2 fruit fly cellular contexts compared by ENCODE assay signal in the genomic region with DNA sequence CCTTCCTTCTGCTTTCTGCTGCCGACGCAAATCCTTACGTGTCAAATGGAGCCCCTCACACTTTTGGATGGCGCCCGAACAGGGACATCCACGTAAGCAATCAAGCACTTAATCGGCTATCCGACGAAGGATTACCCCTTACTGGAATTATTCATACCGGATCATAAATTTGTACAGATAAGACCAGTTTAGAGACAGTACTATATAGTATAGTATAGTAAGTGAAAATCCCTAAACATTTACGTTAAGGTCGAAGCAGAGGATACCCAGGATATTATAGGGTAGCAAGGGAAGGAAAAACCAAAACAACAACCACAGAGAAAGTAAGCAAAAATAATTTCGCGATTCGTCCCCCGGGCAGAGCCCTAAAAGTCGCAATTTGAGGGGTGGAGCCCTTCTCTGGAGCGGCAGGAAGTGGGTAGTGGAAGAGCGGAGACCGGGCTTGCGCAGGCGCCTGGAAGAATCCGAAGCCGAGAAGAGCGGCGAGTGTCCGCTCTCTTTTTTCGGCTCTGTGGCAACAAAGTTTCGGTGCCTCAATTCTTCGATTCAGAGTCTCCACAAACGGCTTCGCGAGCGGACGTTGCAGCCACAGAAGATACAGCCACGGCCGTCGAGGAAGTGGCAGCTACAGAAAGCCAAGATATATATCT.
TF ChIP-seq lines count a peak whose summit lies in the region.

No protein-coding gene starts in this region.

TF ChIP-seq in whole organism, embryonic, 481 proteins besides CTCF, POLR2A, EP300 and RAD21 (continued from another document and continues in another):
- TF ChIP-seq CG15011 (GFP tag; optimal IDR thresholded peaks at IDR 0.05; lab: Kevin White, UChicago) (peak; percentile 66), tin (GFP tag; optimal IDR thresholded peaks at IDR 0.05; lab: Kevin White, UChicago) (peak; percentile 43), Dref (GFP tag; IDR thresholded peaks at IDR 0.05; lab: Robert Waterston, UW) (no peak), dpn (GFP tag; optimal IDR thresholded peaks at IDR 0.05; lab: Kevin White, UChicago) (peak; percentile 60 to 69), Bdp1 (GFP tag; optimal IDR thresholded peaks at IDR 0.05; lab: Kevin White, UChicago) (peak; percentile 41), Abd-B (GFP tag; optimal IDR thresholded peaks at IDR 0.05; lab: Kevin White, UChicago) (peak; percentile 25), CG1024 (GFP tag; IDR thresholded peaks at IDR 0.05; lab: Robert Waterston, UW) (no peak), sc (optimal IDR thresholded peaks at IDR 0.05; lab: Kevin White, UChicago) (no peak), sc (GFP tag; optimal IDR thresholded peaks at IDR 0.05; lab: Kevin White, UChicago) (no peak), CrebB (tag; optimal IDR thresholded peaks at IDR 0.05; lab: Kevin White, UChicago) (peak; percentile 57), CG31441 (GFP tag; IDR thresholded peaks at IDR 0.05; lab: Robert Waterston, UW) (peak; percentile 42; the same call in 1 of the 2 replicates), Mes4 (GFP tag; optimal IDR thresholded peaks at IDR 0.05; lab: Kevin White, UChicago) (no peak), croc (GFP tag; conservative IDR thresholded peaks at IDR 0.05; lab: Robert Waterston, UW) (no peak), ci (GFP tag; IDR thresholded peaks at IDR 0.05; lab: Robert Waterston, UW) (0 out of 3 replicates have a peak, but pooled peaks have one; percentile 23), Hmx (GFP tag; optimal IDR thresholded peaks at IDR 0.05; lab: Kevin White, UChicago) (peak; percentile 28), CG4707 (GFP tag; optimal IDR thresholded peaks at IDR 0.05; lab: Kevin White, UChicago) (no peak), klu (GFP tag; IDR thresholded peaks at IDR 0.05; lab: Robert Waterston, UW) (peak; percentile 28; the same call in 1 of the 2 replicates), CG6654 (GFP tag; optimal IDR thresholded peaks at IDR 0.05; lab: Kevin White, UChicago) (no peak), pfk (GFP tag; optimal IDR thresholded peaks at IDR 0.05; lab: Kevin White, UChicago) (no peak), pb (GFP tag; optimal IDR thresholded peaks at IDR 0.05; lab: Kevin White, UChicago) (peak; percentile 42), CG9876 (GFP tag; optimal IDR thresholded peaks at IDR 0.05; lab: Kevin White, UChicago) (peak; percentile 17), CG13287 (GFP tag; IDR thresholded peaks at IDR 0.05; lab: Robert Waterston, UW; ENCODE audit: partially characterized antibody) (no peak), tll (GFP tag; optimal IDR thresholded peaks at IDR 0.05; lab: Kevin White, UChicago) (no peak), slou (GFP tag; optimal IDR thresholded peaks at IDR 0.05; lab: Kevin White, UChicago) (no peak), CG14860 (GFP tag; IDR thresholded peaks at IDR 0.05; lab: Robert Waterston, UW; ENCODE audit: partially characterized antibody) (no peak), cg (GFP tag; optimal IDR thresholded peaks at IDR 0.05; lab: Kevin White, UChicago) (no peak), Nf-YC (tag; optimal IDR thresholded peaks at IDR 0.05; lab: Kevin White, UChicago) (no peak), kni (GFP tag; optimal IDR thresholded peaks at IDR 0.05; lab: Kevin White, UChicago) (no peak), usp (GFP tag; optimal IDR thresholded peaks at IDR 0.05; lab: Kevin White, UChicago) (no peak), sr (GFP tag; IDR thresholded peaks at IDR 0.05; lab: Robert Waterston, UW) (no peak), lilli (GFP tag; optimal IDR thresholded peaks at IDR 0.05; lab: Kevin White, UChicago) (peak; percentile 87), CG7987 (GFP tag; optimal IDR thresholded peaks at IDR 0.05; lab: Kevin White, UChicago) (peak; percentile 26), cwo (GFP tag; optimal IDR thresholded peaks at IDR 0.05; lab: Kevin White, UChicago) (peak; percentile 76), CG1529 (GFP tag; optimal IDR thresholded peaks at IDR 0.05; lab: Kevin White, UChicago) (no peak), CG8089 (GFP tag; optimal IDR thresholded peaks at IDR 0.05; lab: Kevin White, UChicago) (no peak), Drgx (GFP tag; IDR thresholded peaks at IDR 0.05; lab: Robert Waterston, UW) (peak; percentile 72), ara (GFP tag; IDR thresholded peaks at IDR 0.05; lab: Robert Waterston, UW) (0 out of 2 replicates have a peak, but pooled peaks have one; percentile 5), run (tag; optimal IDR thresholded peaks at IDR 0.05; lab: Kevin White, UChicago) (no peak), psq (GFP tag; optimal IDR thresholded peaks at IDR 0.05; lab: Kevin White, UChicago) (no peak), unc-4 (GFP tag; IDR thresholded peaks at IDR 0.05; lab: Robert Waterston, UW; ENCODE audit: partially characterized antibody) (no peak), CG6175 (GFP tag; IDR thresholded peaks at IDR 0.05; lab: Robert Waterston, UW) (no peak), Gug (GFP tag; IDR thresholded peaks at IDR 0.05; lab: Robert Waterston, UW) (peak; percentile 56; the same call in 1 of the 4 replicates), yki (optimal IDR thresholded peaks at IDR 0.05; lab: Kevin White, UChicago) (no peak), slbo (GFP tag; IDR thresholded peaks at IDR 0.05; lab: Robert Waterston, UW) (peak; percentile 86), Opbp (GFP tag; IDR thresholded peaks at IDR 0.05; lab: Robert Waterston, UW; ENCODE audit: partially characterized antibody) (no peak), dysf (GFP tag; IDR thresholded peaks at IDR 0.05; lab: Robert Waterston, UW) (peak; percentile 80), CG32772 (GFP tag; IDR thresholded peaks at IDR 0.05; lab: Robert Waterston, UW) (peak; percentile 63; the same call in 1 of the 2 replicates), CG7786 (GFP tag; optimal IDR thresholded peaks at IDR 0.05; lab: Kevin White, UChicago) (peak; percentile 70), gsb (GFP tag; IDR thresholded peaks at IDR 0.05; lab: Robert Waterston, UW) (no peak; the same call in 1 of the 2 replicates), Bteb2 (GFP tag; optimal IDR thresholded peaks at IDR 0.05; lab: Kevin White, UChicago) (peak; percentile 58), CG16815 (GFP tag; optimal IDR thresholded peaks at IDR 0.05; lab: Kevin White, UChicago) (peak; percentile 33), ind (GFP tag; optimal IDR thresholded peaks at IDR 0.05; lab: Kevin White, UChicago) (peak; percentile 66), pita (GFP tag; optimal IDR thresholded peaks at IDR 0.05; lab: Kevin White, UChicago) (no peak), shn (GFP tag; optimal IDR thresholded peaks at IDR 0.05; lab: Kevin White, UChicago) (peak; percentile 47), Rfx (GFP tag; IDR thresholded peaks at IDR 0.05; lab: Robert Waterston, UW) (peak; percentile 83), da (GFP tag; optimal IDR thresholded peaks at IDR 0.05; lab: Kevin White, UChicago) (no peak), CG12104 (GFP tag; optimal IDR thresholded peaks at IDR 0.05; lab: Kevin White, UChicago) (peak; percentile 29), phol (tag; optimal IDR thresholded peaks at IDR 0.05; lab: Kevin White, UChicago) (peak; percentile 33), HLHmδ (GFP tag; optimal IDR thresholded peaks at IDR 0.05; lab: Kevin White, UChicago) (no peak), lmd (GFP tag; IDR thresholded peaks at IDR 0.05; lab: Robert Waterston, UW) (peak; percentile 77), CG15696 (tag; optimal IDR thresholded peaks at IDR 0.05; lab: Kevin White, UChicago) (peak; percentile 19)

TF ChIP-seq in whole organism, prepupa, 60 proteins besides CTCF, POLR2A, EP300 and RAD21 (continued from another document):
- peak; percentile 25 to 83 for TF ChIP-seq ss (GFP tag; optimal IDR thresholded peaks at IDR 0.05; lab: Kevin White, UChicago)
- peak; percentile 93 for TF ChIP-seq topi (GFP tag; optimal IDR thresholded peaks at IDR 0.05; lab: Kevin White, UChicago)
- peak; percentile 88 for TF ChIP-seq CG6163 (GFP tag; IDR thresholded peaks at IDR 0.05; lab: Robert Waterston, UW)
- TF ChIP-seq Eip78C (GFP tag; lab: Kevin White, UChicago) = peak; percentile 94
- peak; percentile 81 for TF ChIP-seq vri (GFP tag; optimal IDR thresholded peaks at IDR 0.05; lab: Kevin White, UChicago)
- TF ChIP-seq Ets21C (GFP tag; optimal IDR thresholded peaks at IDR 0.05; lab: Kevin White, UChicago) = peak; percentile 89
- TF ChIP-seq eg (GFP tag; IDR thresholded peaks at IDR 0.05; lab: Robert Waterston, UW) = peak; percentile 82
- TF ChIP-seq CG10669 (GFP tag; optimal IDR thresholded peaks at IDR 0.05; lab: Kevin White, UChicago) = peak; percentile 77
- TF ChIP-seq cyc (GFP tag; optimal IDR thresholded peaks at IDR 0.05; lab: Kevin White, UChicago) = peak; percentile 93
- peak; percentile 81 for TF ChIP-seq Sox15 (GFP tag; optimal IDR thresholded peaks at IDR 0.05; lab: Kevin White, UChicago)
- TF ChIP-seq CG6854 (GFP tag; optimal IDR thresholded peaks at IDR 0.05; lab: Kevin White, UChicago) = peak; percentile 81
